Worm (Caenorhabditis elegans) whole organism, young adult: ENCODE measurements around the gene vps-15.

Experiments
- F49E8.2 ChIP-seq: sonication (generic microtip); optimal IDR thresholded peaks from 3 replicates; lab custom pipeline; 2017; ENCODE audit warnings: missing genetic modification characterization, mild to moderate bottlenecking, missing compliant biosample characterization, antibody characterized with exemption, moderate library complexity; ENCODE audit not compliant: insufficient read depth
- F52B5.7 ChIP-seq: sonication (generic microtip); optimal IDR thresholded peaks from 2 replicates; lab custom pipeline; 2016; ENCODE audit warnings: mild to moderate bottlenecking, missing genetic modification characterization, missing compliant biosample characterization
- K11D2.4 ChIP-seq: fragments of 200-800 bp; sonication (Bioruptor generic); IDR thresholded peaks from 2 replicates; pipeline ENCODE4 v1.3.6; 2022; ENCODE audit warnings: missing genetic modification reagents, missing genetic modification characterization, missing compliant biosample characterization
- T07F8.4 ChIP-seq: sonication (generic microtip); optimal IDR thresholded peaks from 2 replicates; lab custom pipeline; 2016; ENCODE audit warnings: mild to moderate bottlenecking, missing genetic modification characterization, moderate library complexity, missing compliant biosample characterization
- Y95B8A.8 ChIP-seq: fragments of 200-800 bp; sonication (Bioruptor generic); IDR thresholded peaks from 2 replicates; pipeline ENCODE4 v1.3.6; 2022; ENCODE audit warnings: missing genetic modification reagents, missing genetic modification characterization, missing compliant biosample characterization
- aptf-2 ChIP-seq: fragments of 200-800 bp; sonication (Bioruptor generic); conservative IDR thresholded peaks from 2 replicates; pipeline ENCODE4 v1.3.6; 2022; ENCODE audit warnings: missing genetic modification reagents, missing genetic modification characterization, missing compliant biosample characterization
- attf-3 ChIP-seq: fragments of 200-800 bp; sonication (Bioruptor generic); conservative IDR thresholded peaks from 2 replicates; pipeline ENCODE4 v1.3.6; 2022; ENCODE audit warnings: missing genetic modification reagents, missing genetic modification characterization, missing compliant biosample characterization
- cebp-1 ChIP-seq, 2 experiments: fragments of 200-800 bp in 1 of 2; sonication (Bioruptor generic) in 1 of 2; sonication (generic microtip) in 1 of 2; IDR thresholded peaks in 1 of 2; optimal IDR thresholded peaks in 1 of 2; 2 replicates each; pipeline versions ENCODE4 v1.3.6 to Lab custom; 2017 to 2022; ENCODE audit warnings: missing compliant biosample characterization in 2 of 2, missing genetic modification characterization in 2 of 2, mild to moderate bottlenecking in 1 of 2, missing genetic modification reagents in 1 of 2, moderate library complexity in 1 of 2
- cebp-2 ChIP-seq: fragments of 200-800 bp; sonication (Bioruptor generic); IDR thresholded peaks from 2 replicates; pipeline ENCODE4 v1.3.6; 2022; ENCODE audit warnings: missing genetic modification characterization, missing compliant biosample characterization
- ceh-100 ChIP-seq: fragments of 200-800 bp; sonication (Bioruptor generic); IDR thresholded peaks from 2 replicates; pipeline ENCODE4 v1.3.6; 2022; ENCODE audit warnings: missing genetic modification reagents, missing genetic modification characterization, missing compliant biosample characterization
- ceh-58 ChIP-seq: fragments of 200-800 bp; sonication (Bioruptor generic); IDR thresholded peaks from 2 replicates; pipeline ENCODE4 v1.3.6; 2022; ENCODE audit warnings: missing genetic modification characterization, missing compliant biosample characterization
- die-1 ChIP-seq: sonication (generic microtip); optimal IDR thresholded peaks from 2 replicates; lab custom pipeline; 2016; ENCODE audit warnings: missing genotype, mild to moderate bottlenecking, missing genetic modification characterization, missing compliant biosample characterization
- efl-1 ChIP-seq: fragments of 150-350 bp; optimal IDR thresholded peaks from 2 replicates; lab custom pipeline; 2014; ENCODE audit warnings: missing biosample characterization, missing genetic modification reagents, missing genetic modification characterization
- egl-44 ChIP-seq: fragments of 200-800 bp; sonication (Bioruptor generic); IDR thresholded peaks from 2 replicates; pipeline ENCODE4 v1.3.6; 2022; ENCODE audit warnings: missing genetic modification reagents, missing genetic modification characterization, missing compliant biosample characterization
- egrh-3 ChIP-seq: fragments of 200-800 bp; sonication (Bioruptor generic); IDR thresholded peaks from 2 replicates; pipeline ENCODE4 v1.3.6; 2022; ENCODE audit warnings: missing genetic modification reagents, missing genetic modification characterization, missing compliant biosample characterization
- hlh-12 ChIP-seq: sonication (generic microtip); optimal IDR thresholded peaks from 2 replicates; lab custom pipeline; 2016; ENCODE audit warnings: missing genetic modification characterization, missing compliant biosample characterization
- hrde-1 ChIP-seq: sonication (generic microtip); optimal IDR thresholded peaks from 2 replicates; lab custom pipeline; 2016; ENCODE audit warnings: missing genetic modification characterization, mild to moderate bottlenecking, missing compliant biosample characterization, moderate library complexity, missing genotype, missing genetic modification reagents, borderline replicate concordance
- let-526 ChIP-seq: fragments of 200-800 bp; sonication (Bioruptor generic); IDR thresholded peaks from 2 replicates; pipeline ENCODE4 v1.3.6; 2022; ENCODE audit warnings: missing genetic modification reagents, missing genetic modification characterization, missing compliant biosample characterization
- lin-40 ChIP-seq: sonication (generic microtip); optimal IDR thresholded peaks from 2 replicates; lab custom pipeline; 2016; ENCODE audit warnings: missing genetic modification characterization, mild to moderate bottlenecking, missing compliant biosample characterization, missing genotype, missing genetic modification reagents
- lsy-27 ChIP-seq: sonication (generic microtip); optimal IDR thresholded peaks from 2 replicates; lab custom pipeline; 2017; ENCODE audit warnings: missing genetic modification characterization, mild to moderate bottlenecking, missing compliant biosample characterization, antibody characterized with exemption, missing genotype, borderline replicate concordance; ENCODE audit not compliant: insufficient read depth
- madf-3 ChIP-seq: fragments of 200-800 bp; sonication (Bioruptor generic); IDR thresholded peaks from 2 replicates; pipeline ENCODE4 v1.3.6; 2022; ENCODE audit warnings: missing genetic modification reagents, missing genetic modification characterization, missing compliant biosample characterization
- mcd-1 ChIP-seq: fragments of 200-800 bp; sonication (Bioruptor generic); IDR thresholded peaks from 2 replicates; pipeline ENCODE4 v1.3.6; 2022; ENCODE audit warnings: missing genetic modification reagents, missing genetic modification characterization, missing compliant biosample characterization
- mxl-1 ChIP-seq: sonication (generic microtip); optimal IDR thresholded peaks from 2 replicates; lab custom pipeline; 2016; ENCODE audit warnings: missing genetic modification characterization, missing compliant biosample characterization
- nfya-2 ChIP-seq: fragments of 200-800 bp; sonication (Bioruptor generic); IDR thresholded peaks from 2 replicates; pipeline ENCODE4 v1.3.6; 2022; ENCODE audit warnings: missing genetic modification reagents, missing genetic modification characterization, missing compliant biosample characterization
- nfyb-1 ChIP-seq: fragments of 200-800 bp; sonication (Bioruptor generic); IDR thresholded peaks from 2 replicates; pipeline ENCODE4 v1.3.6; 2022; ENCODE audit warnings: missing genetic modification reagents, missing genetic modification characterization, missing compliant biosample characterization
- nhr-179 ChIP-seq: sonication (generic microtip); optimal IDR thresholded peaks from 2 replicates; lab custom pipeline; 2016; ENCODE audit warnings: mild to moderate bottlenecking, missing genetic modification characterization, missing compliant biosample characterization
- nhr-90 ChIP-seq: sonication (generic microtip); optimal IDR thresholded peaks from 2 replicates; lab custom pipeline; 2016; ENCODE audit warnings: missing genotype, mild to moderate bottlenecking, missing genetic modification characterization, missing compliant biosample characterization
- pha-4 ChIP-seq: fragments of 150-350 bp; sonication (generic microtip); optimal IDR thresholded peaks from 2 replicates; lab custom pipeline; 2014; ENCODE audit warnings: missing biosample characterization, missing genetic modification reagents, missing genetic modification characterization
- repo-1 ChIP-seq: sonication (generic microtip); optimal IDR thresholded peaks from 2 replicates; lab custom pipeline; 2017; ENCODE audit warnings: mild to moderate bottlenecking, missing genetic modification characterization, missing compliant biosample characterization
- sdz-38 ChIP-seq: sonication (generic microtip); optimal IDR thresholded peaks from 2 replicates; lab custom pipeline; 2016; ENCODE audit warnings: missing genotype, missing genetic modification characterization, missing compliant biosample characterization
- snpc-1.3 ChIP-seq: sonication (generic microtip); optimal IDR thresholded peaks from 2 replicates; lab custom pipeline; 2017; ENCODE audit warnings: missing genetic modification characterization, mild to moderate bottlenecking, missing compliant biosample characterization, antibody characterized with exemption, moderate library complexity, missing genotype, missing genetic modification reagents; ENCODE audit not compliant: insufficient read depth
- snpc-3.4 ChIP-seq: sonication (generic microtip); optimal IDR thresholded peaks from 2 replicates; lab custom pipeline; 2017; ENCODE audit warnings: missing genetic modification characterization, mild to moderate bottlenecking, missing compliant biosample characterization, antibody characterized with exemption, moderate library complexity, missing genotype, missing genetic modification reagents
- snpc-4 ChIP-seq, 5 experiments: fragments of 150-350 bp in 1 of 5; sonication (generic microtip) in 4 of 5; optimal IDR thresholded peaks; 2 replicates each; lab custom pipeline; 2014 to 2018; ENCODE audit warnings: missing genetic modification characterization in 5 of 5, missing biosample characterization in 3 of 5, antibody characterized with exemption in 2 of 5, mild to moderate bottlenecking in 2 of 5, missing compliant biosample characterization in 2 of 5, missing genotype in 2 of 5, moderate library complexity in 2 of 5, missing genetic modification reagents in 1 of 5
- tlf-1 ChIP-seq: fragments of 200-800 bp; sonication (Bioruptor generic); optimal IDR thresholded peaks from 2 replicates; lab custom pipeline; 2018; ENCODE audit warnings: mild to moderate bottlenecking, missing genetic modification characterization, missing compliant biosample characterization
- zfh-2 ChIP-seq: fragments of 200-800 bp; sonication (Bioruptor generic); conservative IDR thresholded peaks from 2 replicates; pipeline ENCODE4 v1.3.6; 2022; ENCODE audit warnings: missing genetic modification reagents, missing genetic modification characterization, missing compliant biosample characterization
- zim-3 ChIP-seq: sonication (generic microtip); optimal IDR thresholded peaks from 2 replicates; lab custom pipeline; 2017; ENCODE audit warnings: mild to moderate bottlenecking, missing genetic modification characterization, moderate library complexity, missing compliant biosample characterization
- ztf-18 ChIP-seq: sonication (generic microtip); optimal IDR thresholded peaks from 2 replicates; lab custom pipeline; 2016; ENCODE audit warnings: missing genotype, mild to moderate bottlenecking, missing genetic modification characterization, missing compliant biosample characterization
- ztf-28 ChIP-seq: fragments of 200-800 bp; sonication (Bioruptor generic); IDR thresholded peaks from 2 replicates; pipeline ENCODE4 v1.3.6; 2022; ENCODE audit warnings: missing genetic modification reagents, missing genetic modification characterization, missing compliant biosample characterization
- ztf-3 ChIP-seq: fragments of 200-800 bp; sonication (Bioruptor generic); optimal IDR thresholded peaks from 2 replicates; lab custom pipeline; 2018; ENCODE audit warnings: mild to moderate bottlenecking, missing genetic modification characterization, missing compliant biosample characterization
- ztf-6 ChIP-seq: fragments of 200-800 bp; sonication (Bioruptor generic); IDR thresholded peaks from 2 replicates; pipeline ENCODE4 v1.3.6; 2022; ENCODE audit warnings: missing genetic modification reagents, missing genetic modification characterization, missing compliant biosample characterization

Gene vps-15

ce11 chrII:11964847-11965246 is 49.2 kb upstream of the vps-15 start (continued):
- TF ChIP-seq pha-4 (tag; lab: Kevin White, UChicago) (no peak), hrde-1 (peak; percentile 1), nhr-90 (tag; lab: Kevin White, UChicago) (no peak), egl-44 (GFP tag; lab: Robert Waterston, UW) (0 out of 2 replicates have a peak, but pooled peaks have one; percentile 37), die-1 (peak; percentile 5), F52B5.7 (peak; percentile 37), snpc-1.3 (tag; lab: Kevin White, UChicago) (no peak), cebp-1 (GFP tag; IDR thresholded peaks at IDR 0.05; lab: Robert Waterston, UW) (no peak), cebp-1 (tag; optimal IDR thresholded peaks at IDR 0.05; lab: Kevin White, UChicago) (peak; percentile 15), snpc-4 (GFP tag; optimal IDR thresholded peaks at IDR 0.05; lab: Kevin White, UChicago) (no peak), snpc-4 (tag; optimal IDR thresholded peaks at IDR 0.05; lab: Kevin White, UChicago) (no peak), tlf-1 (GFP tag; lab: Kevin White, UChicago) (no peak), zfh-2 (GFP tag; lab: Robert Waterston, UW) (0 out of 2 replicates have a peak, but pooled peaks have one; percentile 23), madf-3 (0 out of 2 replicates have a peak, but pooled peaks have one; percentile 15), sdz-38 (no peak), K11D2.4 (peak; percentile 12; the same call in 1 of the 2 replicates)

ce11 chrII:11963132-11963630 is 47.5 kb upstream of the vps-15 start:
- TF ChIP-seq ceh-100 (GFP tag; lab: Robert Waterston, UW) (no peak), nfyb-1 (GFP tag; lab: Robert Waterston, UW) (peak; percentile 94), nfya-2 (GFP tag; lab: Robert Waterston, UW) (0 out of 2 replicates have a peak, but pooled peaks have one; percentile 41), ztf-6 (GFP tag; lab: Robert Waterston, UW) (no peak)

- TF ChIP-seq attf-3 (GFP tag; lab: Robert Waterston, UW), result peak; percentile 81
- no peak for TF ChIP-seq lin-40 (tag; lab: Kevin White, UChicago)
These were observed 46.4 kb upstream of the vps-15 start, which contains the start of the genes W03C9.1 and W03C9.2 for ce11 chrII:11962083-11962482. TSS of gene W03C9.1 (minus strand) at chrII:11962128. TSS of gene W03C9.2 (plus strand) at chrII:11962368.

ce11 chrII:11960596-11961217 is 45.1 kb upstream of the vps-15 start:
- TF ChIP-seq aptf-2 (GFP tag; lab: Robert Waterston, UW) (peak; percentile 68; the same call in 1 of the 2 replicates), mcd-1 (GFP tag; lab: Robert Waterston, UW) (peak; percentile 93), ceh-100 (GFP tag; lab: Robert Waterston, UW) (peak; percentile 89), hlh-12 (peak; percentile 91), mxl-1 (tag; lab: Kevin White, UChicago) (peak; percentile 98), ztf-28 (GFP tag; lab: Robert Waterston, UW) (peak; percentile 98), repo-1 (tag; lab: Kevin White, UChicago) (peak; percentile 96), let-526 (peak; percentile 96), snpc-3.4 (peak; percentile 90), ztf-3 (GFP tag; lab: Kevin White, UChicago) (peak; percentile 84), nhr-179 (peak; percentile 83), efl-1 (GFP tag; lab: Kevin White, UChicago) (peak; percentile 49), zim-3 (peak; percentile 99), nfya-2 (GFP tag; lab: Robert Waterston, UW) (0 out of 2 replicates have a peak, but pooled peaks have one; percentile 79), ztf-6 (GFP tag; lab: Robert Waterston, UW) (peak; percentile 92), cebp-2 (GFP tag; lab: Robert Waterston, UW) (peak; percentile 100), F52B5.7 (peak; percentile 99), ceh-58 (GFP tag; lab: Robert Waterston, UW) (peak; percentile 98), ztf-18 (tag; lab: Kevin White, UChicago) (peak; percentile 87), T07F8.4 (tag; lab: Kevin White, UChicago) (peak; percentile 95), lsy-27 (tag; lab: Kevin White, UChicago) (peak; percentile 92), egrh-3 (GFP tag; lab: Robert Waterston, UW) (peak; percentile 99), Y95B8A.8 (GFP tag; lab: Robert Waterston, UW) (peak; percentile 94), F49E8.2 (tag; lab: Kevin White, UChicago) (peak; percentile 89)
